Worm (Caenorhabditis elegans): ENCODE results near the gene let-2.

DNA sequence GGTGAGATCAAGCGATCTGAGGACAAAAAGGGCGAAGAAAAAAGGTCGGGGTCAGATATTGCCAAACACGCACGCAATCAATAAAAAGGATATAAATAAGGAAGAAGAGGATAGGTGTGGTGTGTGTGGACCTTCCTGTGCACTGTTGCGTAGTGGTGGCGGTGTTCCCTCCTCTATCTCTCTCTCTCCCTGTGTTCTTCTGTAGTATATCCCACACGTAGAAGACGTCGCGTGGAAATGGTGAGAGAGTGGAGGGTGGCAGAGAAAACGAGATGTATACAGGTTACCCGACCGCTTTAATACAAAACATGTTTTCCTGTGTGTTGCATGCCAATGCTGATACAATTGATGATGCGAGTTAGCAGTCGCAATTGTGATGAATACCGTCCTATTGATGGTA, 25.4 kb upstream of the let-2 start:
- TF ChIP-seq mep-1 (tag; optimal IDR thresholded peaks at IDR 0.05), result no peak
- no peak for TF ChIP-seq ama-1 (optimal IDR thresholded peaks at IDR 0.05)
- TF ChIP-seq lin-39 (tag; optimal IDR thresholded peaks at IDR 0.05), result no peak
- TF ChIP-seq fos-1 (tag; optimal IDR thresholded peaks at IDR 0.05), result no peak
- TF ChIP-seq xbp-1 (tag; optimal IDR thresholded peaks at IDR 0.05), result no peak
- TF ChIP-seq tbx-2 (tag; optimal IDR thresholded peaks at IDR 0.05), result no peak
